Worm (Caenorhabditis elegans) whole organism, L2 larva: ENCODE data around the gene abhd-5.2.

ENCODE experiments used
- C34F6.9 ChIP-seq: fragments of 150-350 bp; optimal IDR thresholded peaks from 2 replicates; lab custom pipeline; 2014; ENCODE audit warnings: missing biosample characterization, missing genetic modification characterization
- F13H6.1 ChIP-seq: sonication (generic microtip); optimal IDR thresholded peaks from 2 replicates; lab custom pipeline; 2016; ENCODE audit warnings: missing genetic modification characterization, missing compliant biosample characterization
- R02D3.7 ChIP-seq: fragments of 150-350 bp; optimal IDR thresholded peaks from 2 replicates; lab custom pipeline; 2014; ENCODE audit warnings: missing biosample characterization, missing genetic modification characterization
- Y55F3AM.14 ChIP-seq: fragments of 200-800 bp; sonication (Bioruptor generic); optimal IDR thresholded peaks from 2 replicates; lab custom pipeline; 2018; ENCODE audit warnings: mild to moderate bottlenecking, missing genetic modification characterization, missing compliant biosample characterization
- ZK546.5 ChIP-seq: sonication (generic microtip); optimal IDR thresholded peaks from 2 replicates; lab custom pipeline; 2017; ENCODE audit warnings: missing biosample characterization, missing genetic modification characterization
- alr-1 ChIP-seq: fragments of 150-350 bp; optimal IDR thresholded peaks from 2 replicates; lab custom pipeline; 2014; ENCODE audit warnings: missing biosample characterization, missing genetic modification characterization
- aly-2 ChIP-seq: fragments of 150-350 bp; optimal IDR thresholded peaks from 2 replicates; lab custom pipeline; 2014; ENCODE audit warnings: missing biosample characterization, missing genetic modification characterization
- ama-1 ChIP-seq: fragments of 150-350 bp; optimal IDR thresholded peaks from 2 replicates; lab custom pipeline; 2018; ENCODE audit warnings: inconsistent platforms
- blmp-1 ChIP-seq: sonication (generic microtip); optimal IDR thresholded peaks from 2 replicates; lab custom pipeline; 2017; ENCODE audit warnings: missing genetic modification characterization, mild to moderate bottlenecking, missing compliant biosample characterization, antibody characterized with exemption, moderate library complexity; ENCODE audit not compliant: insufficient read depth
- ceh-16 ChIP-seq: fragments of 150-350 bp; optimal IDR thresholded peaks from 2 replicates; lab custom pipeline; 2014; ENCODE audit warnings: missing biosample characterization, missing genetic modification characterization
- ceh-82 ChIP-seq: fragments of 150-350 bp; optimal IDR thresholded peaks from 2 replicates; lab custom pipeline; 2014; ENCODE audit warnings: missing biosample characterization, missing genetic modification characterization
- crh-2 ChIP-seq: sonication (generic microtip); optimal IDR thresholded peaks from 2 replicates; lab custom pipeline; 2017; ENCODE audit warnings: missing biosample characterization, missing genetic modification characterization
- dmd-4 ChIP-seq: sonication (generic microtip); optimal IDR thresholded peaks from 2 replicates; lab custom pipeline; 2017; ENCODE audit warnings: missing biosample characterization, missing genetic modification characterization
- egl-27 ChIP-seq: sonication (generic microtip); optimal IDR thresholded peaks from 3 replicates; lab custom pipeline; 2017; ENCODE audit warnings: missing biosample characterization, missing genetic modification reagents, missing genetic modification characterization
- elt-1 ChIP-seq: fragments of 150-350 bp; optimal IDR thresholded peaks from 2 replicates; lab custom pipeline; 2014; ENCODE audit warnings: missing biosample characterization, missing genetic modification characterization
- elt-3 ChIP-seq: sonication (generic microtip); optimal IDR thresholded peaks from 2 replicates; lab custom pipeline; 2017; ENCODE audit warnings: missing biosample characterization, missing genetic modification characterization
- fos-1 ChIP-seq: fragments of 150-350 bp; optimal IDR thresholded peaks from 2 replicates; lab custom pipeline; 2014; ENCODE audit warnings: missing biosample characterization, missing genetic modification characterization
- gmeb-1 ChIP-seq: fragments of 150-350 bp; optimal IDR thresholded peaks from 2 replicates; lab custom pipeline; 2014; ENCODE audit warnings: missing biosample characterization, missing genetic modification characterization
- lin-11 ChIP-seq: fragments of 150-350 bp; sonication (generic microtip); optimal IDR thresholded peaks from 2 replicates; lab custom pipeline; 2014; ENCODE audit warnings: missing biosample characterization, missing genetic modification characterization, inconsistent platforms, mixed read lengths
- lin-13 ChIP-seq: fragments of 150-350 bp; optimal IDR thresholded peaks from 2 replicates; lab custom pipeline; 2014; ENCODE audit warnings: missing biosample characterization, missing genetic modification reagents, missing genetic modification characterization
- lin-39 ChIP-seq: fragments of 150-350 bp; optimal IDR thresholded peaks from 2 replicates; lab custom pipeline; 2014; ENCODE audit warnings: missing biosample characterization, missing genetic modification reagents, missing genetic modification characterization
- lsy-2 ChIP-seq, 2 experiments: fragments of 150-350 bp in 1 of 2; sonication (generic microtip) in 1 of 2; optimal IDR thresholded peaks; 2 replicates each; lab custom pipeline; 2014 to 2017; ENCODE audit warnings: missing biosample characterization in 2 of 2, missing genetic modification characterization in 2 of 2
- mab-5 ChIP-seq: fragments of 150-350 bp; optimal IDR thresholded peaks from 2 replicates; lab custom pipeline; 2014; ENCODE audit warnings: missing biosample characterization, missing genetic modification characterization
- mbf-1 ChIP-seq: sonication (generic microtip); optimal IDR thresholded peaks from 2 replicates; lab custom pipeline; 2017; ENCODE audit warnings: missing biosample characterization, missing genetic modification characterization
- mdl-1 ChIP-seq, 2 experiments: fragments of 150-350 bp in 1 of 2; sonication (generic microtip) in 1 of 2; optimal IDR thresholded peaks; 2 replicates each; lab custom pipeline; 2017; ENCODE audit warnings: missing biosample characterization in 2 of 2, missing genetic modification characterization in 2 of 2
- nhr-10 ChIP-seq: sonication (generic microtip); optimal IDR thresholded peaks from 2 replicates; lab custom pipeline; 2017; ENCODE audit warnings: missing biosample characterization, missing genetic modification characterization
- nhr-11 ChIP-seq: fragments of 150-350 bp; optimal IDR thresholded peaks from 2 replicates; lab custom pipeline; 2014; ENCODE audit warnings: missing biosample characterization, missing genetic modification characterization
- nhr-12 ChIP-seq: fragments of 150-350 bp; optimal IDR thresholded peaks from 2 replicates; lab custom pipeline; 2014; ENCODE audit warnings: missing biosample characterization, missing genetic modification characterization
- nhr-129 ChIP-seq: fragments of 150-350 bp; optimal IDR thresholded peaks from 2 replicates; lab custom pipeline; 2014; ENCODE audit warnings: missing biosample characterization, missing genetic modification characterization
- nhr-21 ChIP-seq: fragments of 150-350 bp; optimal IDR thresholded peaks from 2 replicates; lab custom pipeline; 2014; ENCODE audit warnings: missing biosample characterization, missing genetic modification characterization
- nhr-23 ChIP-seq: fragments of 150-350 bp; optimal IDR thresholded peaks from 2 replicates; lab custom pipeline; 2014; ENCODE audit warnings: missing biosample characterization, missing genetic modification reagents, missing genetic modification characterization
- nhr-237 ChIP-seq: fragments of 150-350 bp; optimal IDR thresholded peaks from 2 replicates; lab custom pipeline; 2014; ENCODE audit warnings: missing biosample characterization, missing genetic modification characterization
- nhr-25 ChIP-seq: fragments of 150-350 bp; sonication (generic microtip); optimal IDR thresholded peaks from 3 replicates; lab custom pipeline; 2014; ENCODE audit warnings: missing biosample characterization, missing genetic modification characterization
- nhr-6 ChIP-seq: fragments of 150-350 bp; optimal IDR thresholded peaks from 2 replicates; lab custom pipeline; 2014; ENCODE audit warnings: missing biosample characterization, missing genetic modification characterization
- nhr-77 ChIP-seq: fragments of 150-350 bp; optimal IDR thresholded peaks from 2 replicates; lab custom pipeline; 2014; ENCODE audit warnings: missing biosample characterization, missing genetic modification characterization
- peb-1 ChIP-seq: fragments of 150-350 bp; optimal IDR thresholded peaks from 2 replicates; lab custom pipeline; 2014; ENCODE audit warnings: missing biosample characterization, missing genetic modification characterization
- sem-4 ChIP-seq: fragments of 150-350 bp; optimal IDR thresholded peaks from 2 replicates; lab custom pipeline; 2014; ENCODE audit warnings: missing biosample characterization, missing genetic modification reagents, missing genetic modification characterization
- skn-1 ChIP-seq: sonication (generic microtip); optimal IDR thresholded peaks from 2 replicates; lab custom pipeline; 2017; ENCODE audit warnings: missing biosample characterization, missing genetic modification characterization
- sma-3 ChIP-seq: sonication (generic microtip); optimal IDR thresholded peaks from 2 replicates; lab custom pipeline; 2016; ENCODE audit warnings: missing genetic modification reagents, missing genetic modification characterization, missing compliant biosample characterization
- sma-9 ChIP-seq, 2 experiments: fragments of 150-350 bp in 1 of 2; sonication (generic microtip) in 1 of 2; optimal IDR thresholded peaks; 2 replicates each; lab custom pipeline; 2014 to 2016; ENCODE audit warnings: missing genetic modification characterization in 2 of 2, mild to moderate bottlenecking in 1 of 2, missing biosample characterization in 1 of 2, missing compliant biosample characterization in 1 of 2, missing genetic modification reagents in 1 of 2, moderate library complexity in 1 of 2
- snpc-4 ChIP-seq: fragments of 150-350 bp; optimal IDR thresholded peaks from 2 replicates; lab custom pipeline; 2014; ENCODE audit warnings: missing biosample characterization, missing genetic modification characterization
- unc-39 ChIP-seq: fragments of 150-350 bp; optimal IDR thresholded peaks from 2 replicates; lab custom pipeline; 2014; ENCODE audit warnings: missing biosample characterization, missing genetic modification characterization
- unc-55 ChIP-seq: fragments of 150-350 bp; sonication (generic microtip); optimal IDR thresholded peaks from 3 replicates; lab custom pipeline; 2014; ENCODE audit warnings: missing biosample characterization, missing genetic modification reagents, missing genetic modification characterization
- unc-62 ChIP-seq: fragments of 150-350 bp; optimal IDR thresholded peaks from 2 replicates; lab custom pipeline; 2014; ENCODE audit warnings: missing biosample characterization, missing genetic modification reagents, missing genetic modification characterization
- zag-1 ChIP-seq: fragments of 150-350 bp; optimal IDR thresholded peaks from 2 replicates; lab custom pipeline; 2014; ENCODE audit warnings: missing biosample characterization, missing genetic modification characterization
- ztf-1 ChIP-seq: fragments of 200-800 bp; sonication (Bioruptor generic); conservative IDR thresholded peaks from 2 replicates; pipeline ENCODE4 v1.3.6; 2022; ENCODE audit warnings: missing genetic modification characterization, missing compliant biosample characterization
- ztf-11 ChIP-seq: sonication (generic microtip); optimal IDR thresholded peaks from 2 replicates; lab custom pipeline; 2017; ENCODE audit warnings: missing biosample characterization, missing genetic modification characterization
- ztf-4 ChIP-seq: fragments of 150-350 bp; optimal IDR thresholded peaks from 2 replicates; lab custom pipeline; 2014; ENCODE audit warnings: missing biosample characterization, missing genetic modification characterization

Gene abhd-5.2

DNA sequence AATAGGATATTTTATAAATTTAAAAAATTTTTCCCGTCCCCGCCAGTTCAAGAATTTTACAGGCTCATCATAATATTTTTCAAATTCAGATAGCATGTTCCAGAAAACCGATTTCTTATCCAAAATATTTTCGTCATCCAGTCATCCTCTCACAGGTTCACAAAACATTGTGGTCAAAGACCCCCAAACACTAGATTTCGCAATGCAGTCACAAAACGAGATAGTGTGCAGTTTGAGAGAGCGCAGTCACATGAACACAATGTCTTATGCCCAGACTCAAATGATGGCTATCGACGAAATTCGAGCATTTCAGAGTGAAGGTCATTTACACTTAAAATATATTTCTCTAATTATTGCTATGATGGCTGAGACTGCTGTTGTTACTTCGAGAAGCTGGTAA lies at the start of gene abhd-5.2:
TSS of gene abhd-5.2 (plus strand) at position 95 of the 400 bp plus-strand sequence.
- peak; percentile 71 for TF ChIP-seq gmeb-1 (tag; lab: Kevin White, UChicago)
- TF ChIP-seq ceh-82 (tag; lab: Kevin White, UChicago): no peak
- TF ChIP-seq ceh-16: no peak
- TF ChIP-seq unc-55 (GFP tag; lab: Kevin White, UChicago): peak; percentile 66
- TF ChIP-seq nhr-12 (tag; lab: Kevin White, UChicago): no peak
- TF ChIP-seq ama-1 (lab: Kevin White, UChicago): no peak
- TF ChIP-seq lsy-2 (tag; optimal IDR thresholded peaks at IDR 0.05; lab: Kevin White, UChicago): peak in 1 of 2 experiments; percentile 61
- TF ChIP-seq aly-2 (tag; lab: Kevin White, UChicago): no peak
- TF ChIP-seq fos-1: peak; percentile 60
- TF ChIP-seq mab-5 (tag; lab: Kevin White, UChicago): no peak
- no peak for TF ChIP-seq unc-39 (tag; lab: Kevin White, UChicago)
- no peak for TF ChIP-seq peb-1
- TF ChIP-seq alr-1 (tag; lab: Kevin White, UChicago): no peak
- no peak for TF ChIP-seq nhr-21 (tag; lab: Kevin White, UChicago)
- TF ChIP-seq elt-1: no peak
- no peak for TF ChIP-seq ztf-1 (GFP tag; lab: Robert Waterston, UW)
- TF ChIP-seq lin-39 (tag; lab: Kevin White, UChicago): no peak
- no peak for TF ChIP-seq nhr-77 (tag; lab: Kevin White, UChicago)
- TF ChIP-seq nhr-23 (tag; lab: Kevin White, UChicago): no peak
- no peak for TF ChIP-seq dmd-4 (tag; lab: Kevin White, UChicago)
- TF ChIP-seq ztf-11 (tag; lab: Kevin White, UChicago): no peak
- no peak for TF ChIP-seq Y55F3AM.14 (GFP tag; lab: Kevin White, UChicago)
- TF ChIP-seq mbf-1 (tag; lab: Kevin White, UChicago): no peak
- TF ChIP-seq unc-62 (GFP tag; lab: Kevin White, UChicago): no peak
- peak; percentile 83 for TF ChIP-seq C34F6.9
- no peak for TF ChIP-seq R02D3.7 (tag; lab: Kevin White, UChicago)
- no peak for TF ChIP-seq sem-4
- no peak for TF ChIP-seq nhr-237 (tag; lab: Kevin White, UChicago)
- TF ChIP-seq crh-2 (tag; lab: Kevin White, UChicago): peak; percentile 45
- TF ChIP-seq snpc-4 (tag; lab: Kevin White, UChicago): no peak
- TF ChIP-seq blmp-1 (tag; lab: Kevin White, UChicago): no peak
- peak; percentile 12 for TF ChIP-seq sma-3 (GFP tag; lab: Kevin White, UChicago)
- peak; percentile 25 for TF ChIP-seq F13H6.1
- TF ChIP-seq skn-1 (tag; lab: Kevin White, UChicago): no peak
- peak; percentile 45 for TF ChIP-seq sma-9 (GFP tag; optimal IDR thresholded peaks at IDR 0.05; lab: Kevin White, UChicago)
- no peak for TF ChIP-seq sma-9 (tag; optimal IDR thresholded peaks at IDR 0.05; lab: Kevin White, UChicago)
- no peak for TF ChIP-seq lin-11 (tag; lab: Kevin White, UChicago)
- TF ChIP-seq zag-1 (tag; lab: Kevin White, UChicago): no peak
- TF ChIP-seq nhr-25 (tag; lab: Kevin White, UChicago): peak; percentile 7
- no peak for TF ChIP-seq lin-13 (GFP tag; lab: Kevin White, UChicago)
- TF ChIP-seq nhr-11: no peak
- no peak for TF ChIP-seq egl-27 (tag; lab: Kevin White, UChicago)
- TF ChIP-seq nhr-129: peak; percentile 79
- no peak for TF ChIP-seq nhr-6 (tag; lab: Kevin White, UChicago)
- no peak for TF ChIP-seq nhr-10 (tag; lab: Kevin White, UChicago)
- TF ChIP-seq ZK546.5 (tag; lab: Kevin White, UChicago): no peak
- TF ChIP-seq ztf-4 (tag; lab: Kevin White, UChicago): no peak
- no peak for TF ChIP-seq elt-3 (tag; lab: Kevin White, UChicago)
- TF ChIP-seq mdl-1 (tag; optimal IDR thresholded peaks at IDR 0.05; lab: Kevin White, UChicago): no peak
